Worm (Caenorhabditis elegans) whole organism, L4 larva: ENCODE measurements around the gene W03B1.3.

Experiments used
- F49E8.2 ChIP-seq: sonication (generic microtip); optimal IDR thresholded peaks from 2 replicates; lab custom pipeline; 2016; ENCODE audit warnings: missing compliant biosample characterization, mild to moderate bottlenecking, missing genetic modification characterization, borderline replicate concordance
- Y48G9A.11 ChIP-seq: fragments of 200-800 bp; sonication (Bioruptor generic); IDR thresholded peaks from 2 replicates; pipeline ENCODE4 v1.3.6; 2022; ENCODE audit warnings: missing genetic modification reagents, missing genetic modification characterization, missing compliant biosample characterization
- aha-1 ChIP-seq: fragments of 150-350 bp; peaks from one replicate; lab custom pipeline; 2014; ENCODE audit warnings: missing biosample characterization, missing genetic modification characterization
- ama-1 ChIP-seq: fragments of 150-350 bp; optimal IDR thresholded peaks from 2 replicates; lab custom pipeline; 2014; ENCODE audit warnings: inconsistent platforms, mixed read lengths
- daf-12 ChIP-seq: fragments of 150-350 bp; optimal IDR thresholded peaks from 2 replicates; lab custom pipeline; 2014; ENCODE audit warnings: missing biosample characterization, missing genetic modification reagents, missing genetic modification characterization
- fkh-10 ChIP-seq: fragments of 150-350 bp; optimal IDR thresholded peaks from 2 replicates; lab custom pipeline; 2014; ENCODE audit warnings: missing biosample characterization, missing genetic modification reagents, missing genetic modification characterization
- lin-13 ChIP-seq: fragments of 150-350 bp; optimal IDR thresholded peaks from 2 replicates; lab custom pipeline; 2014; ENCODE audit warnings: missing biosample characterization, missing genetic modification reagents, missing genetic modification characterization
- lin-38 ChIP-seq: fragments of 200-800 bp; sonication (Bioruptor generic); IDR thresholded peaks from 2 replicates; pipeline ENCODE4 v1.3.6; 2022; ENCODE audit warnings: missing genetic modification reagents, missing genetic modification characterization, missing compliant biosample characterization
- lin-39 ChIP-seq: fragments of 150-350 bp; optimal IDR thresholded peaks from 2 replicates; lab custom pipeline; 2014; ENCODE audit warnings: missing biosample characterization, missing genetic modification reagents, missing genetic modification characterization
- lsy-2 ChIP-seq, 2 experiments: fragments of 150-350 bp in 1 of 2; sonication (generic microtip) in 1 of 2; optimal IDR thresholded peaks; 2 replicates each; lab custom pipeline; 2014 to 2017; ENCODE audit warnings: missing biosample characterization in 2 of 2, missing genetic modification characterization in 2 of 2
- nhr-237 ChIP-seq: sonication (generic microtip); optimal IDR thresholded peaks from 2 replicates; lab custom pipeline; 2017; ENCODE audit warnings: missing biosample characterization, missing genetic modification characterization
- unc-62 ChIP-seq, 3 experiments: fragments of 150-350 bp in 1 of 3; sonication (generic microtip); optimal IDR thresholded peaks in 2 of 3; peaks in 1 of 3; 1 replicate in 1 of 3; 2 replicates in 2 of 3; lab custom pipeline; 2014 to 2017; ENCODE audit warnings: missing biosample characterization in 3 of 3, missing genetic modification characterization in 3 of 3, missing genetic modification reagents in 3 of 3, missing genotype in 1 of 3

DNA sequence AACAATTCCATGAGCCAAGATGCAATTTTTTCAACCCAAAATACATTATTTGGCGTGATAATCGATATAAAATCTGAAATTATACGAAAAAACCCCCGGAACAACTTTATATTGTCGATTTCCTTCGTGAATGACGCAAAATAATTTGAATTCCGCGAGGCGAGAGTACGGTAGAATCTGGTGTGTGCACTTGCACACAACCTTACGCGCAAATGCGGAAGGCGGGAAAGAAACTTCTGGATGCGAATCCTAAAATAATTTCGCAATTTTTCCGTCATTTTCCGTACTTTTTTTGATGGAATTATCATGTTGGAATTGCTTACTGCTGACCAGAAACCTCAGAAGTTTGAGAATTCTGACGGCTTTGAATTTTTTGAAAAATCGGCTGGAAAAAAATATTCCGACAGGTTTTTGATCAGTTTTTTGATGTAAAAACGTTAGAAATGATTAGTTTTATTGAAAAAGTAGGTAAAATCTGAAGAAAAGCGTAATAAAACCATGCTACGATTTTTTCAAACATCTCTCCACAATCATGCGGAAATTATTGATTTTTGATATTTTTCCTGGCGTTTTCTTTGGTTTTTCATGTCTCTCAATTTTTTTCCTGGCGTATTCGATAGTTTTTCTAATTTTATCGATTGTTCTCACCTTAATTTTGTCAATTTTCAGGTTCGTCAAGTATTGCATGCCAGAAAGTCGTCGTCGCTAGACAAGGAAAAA is 28.7 kb downstream of the W03B1.3 start, which contains the start of gene set-9:
- TF ChIP-seq fkh-10 (GFP tag; lab: Kevin White, UChicago) (no peak), aha-1 (tag; lab: Kevin White, UChicago) (no peak), unc-62 (GFP tag; optimal IDR thresholded peaks at IDR 0.05 in 1 of 2; lab: Kevin White, UChicago) (no peak), unc-62 (tag; optimal IDR thresholded peaks at IDR 0.05; lab: Kevin White, UChicago) (no peak), nhr-237 (tag; lab: Kevin White, UChicago) (no peak), daf-12 (tag; lab: Kevin White, UChicago) (no peak), F49E8.2 (tag; lab: Kevin White, UChicago) (no peak), lin-39 (tag; lab: Kevin White, UChicago) (no peak), lsy-2 (tag; optimal IDR thresholded peaks at IDR 0.05; lab: Kevin White, UChicago) (no peak), lin-38 (GFP tag; lab: Robert Waterston, UW) (no peak), lin-13 (GFP tag; lab: Kevin White, UChicago) (no peak), ama-1 (no peak), Y48G9A.11 (GFP tag; lab: Robert Waterston, UW) (no peak)
